Worm (Caenorhabditis elegans): ENCODE results near the gene thn-6.
"Not testable (repeated sequence)": the region's sequence is repeated elsewhere in the genome, so short reads cannot be mapped to it uniquely, and the experiment has no call there.

thn-6 gene

ce11 chrIV:5224238-5224637 lies 4.5 kb upstream of the thn-6 start, which contains the start of gene Y59E9AL.8:
Gene Y59E9AL.8 (minus strand): TSS chrIV:5224338.
- TF ChIP-seq hlh-1 (tag; optimal IDR thresholded peaks at IDR 0.05), result no peak
- no peak for TF ChIP-seq ceh-83 (GFP tag; optimal IDR thresholded peaks at IDR 0.05)
- TF ChIP-seq lsy-2 (tag; optimal IDR thresholded peaks at IDR 0.05), result no peak
- TF ChIP-seq blmp-1 (tag; optimal IDR thresholded peaks at IDR 0.05), result no peak
- no peak for TF ChIP-seq lin-32 (GFP tag; optimal IDR thresholded peaks at IDR 0.05)
- no peak for TF ChIP-seq sptf-1 (tag; optimal IDR thresholded peaks at IDR 0.05)
- TF ChIP-seq sem-2 (GFP tag; optimal IDR thresholded peaks at IDR 0.05), result no peak
- TF ChIP-seq elt-3 (tag; optimal IDR thresholded peaks at IDR 0.05), result no peak
- TF ChIP-seq flh-1 (GFP tag; optimal IDR thresholded peaks at IDR 0.05), result no peak
- no peak for TF ChIP-seq zip-8 (tag; optimal IDR thresholded peaks at IDR 0.05)
- TF ChIP-seq M03D4.4 (tag; optimal IDR thresholded peaks at IDR 0.05), result no peak
- TF ChIP-seq ces-1 (GFP tag; optimal IDR thresholded peaks at IDR 0.05), result no peak
- TF ChIP-seq mls-2 (tag; optimal IDR thresholded peaks at IDR 0.05), result no peak
- TF ChIP-seq nhr-28 (tag; optimal IDR thresholded peaks at IDR 0.05), result no peak
- no peak for TF ChIP-seq unc-39 (tag; optimal IDR thresholded peaks at IDR 0.05)

- not testable (repeated sequence) for TF ChIP-seq nhr-237, nhr-12, mls-2 (tag; optimal IDR thresholded peaks at IDR 0.05)
Measured at ce11 chrIV:5225277-5225822, 3.4 kb upstream of the thn-6 start, which contains the start of gene cylc-1. Gene cylc-1 (minus strand): TSS chrIV:5225772.

ce11 chrIV:5226552-5226951 lies 2.2 kb upstream of the thn-6 start, which contains the start of gene nsph-4.1:
Gene nsph-4.1 (plus strand): TSS chrIV:5226852.
- TF ChIP-seq zip-8, unc-39, mab-5 (tag; optimal IDR thresholded peaks at IDR 0.05): not testable (repeated sequence)

- no peak for TF ChIP-seq cnd-1 (tag; optimal IDR thresholded peaks at IDR 0.05)
- no peak for TF ChIP-seq elt-3 (tag; optimal IDR thresholded peaks at IDR 0.05)
- TF ChIP-seq lsy-2 (tag; optimal IDR thresholded peaks at IDR 0.05), result no peak
- TF ChIP-seq nhr-28 (tag; optimal IDR thresholded peaks at IDR 0.05), result no peak
- no peak for TF ChIP-seq lin-32 (GFP tag; optimal IDR thresholded peaks at IDR 0.05)
- TF ChIP-seq flh-1 (GFP tag; optimal IDR thresholded peaks at IDR 0.05), result no peak
- no peak for TF ChIP-seq nhr-76 (tag; optimal IDR thresholded peaks at IDR 0.05)
- no peak for TF ChIP-seq ztf-11 (tag; optimal IDR thresholded peaks at IDR 0.05)
- TF ChIP-seq elt-1 (tag; optimal IDR thresholded peaks at IDR 0.05; ENCODE audit: borderline replicate concordance, insufficient read depth), result no peak
- no peak for TF ChIP-seq snpc-4 (tag; optimal IDR thresholded peaks at IDR 0.05)
- TF ChIP-seq unc-120 (tag; optimal IDR thresholded peaks at IDR 0.05; ENCODE audit: poor library complexity, severe bottlenecking), result no peak
- no peak for TF ChIP-seq mep-1 (tag; optimal IDR thresholded peaks at IDR 0.05)
- TF ChIP-seq mab-5 (tag; optimal IDR thresholded peaks at IDR 0.05), result no peak
- TF ChIP-seq drap-1 (GFP tag; optimal IDR thresholded peaks at IDR 0.05), result no peak
- no peak for TF ChIP-seq ceh-39 (tag; optimal IDR thresholded peaks at IDR 0.05)
Measured at ce11 chrIV:5230530-5230929, 1.8 kb downstream of the thn-6 start, which contains the start of gene thn-5. Gene thn-5 (plus strand): TSS chrIV:5230830.

- TF ChIP-seq nhr-28 (tag; optimal IDR thresholded peaks at IDR 0.05); unc-62 (GFP tag; optimal IDR thresholded peaks at IDR 0.05); snpc-4 (tag; optimal IDR thresholded peaks at IDR 0.05): not testable (repeated sequence)
Measured at ce11 chrIV:5254678-5255077, 26.0 kb downstream of the thn-6 start, which contains the start of gene F36H12.10. Gene F36H12.10 (minus strand): TSS chrIV:5254778.

ce11 chrIV:5256731-5257130 lies 28.0 kb downstream of the thn-6 start, which contains the start of gene F36H12.9:
Gene F36H12.9 (plus strand): TSS chrIV:5257031.
- not testable (repeated sequence) for TF ChIP-seq tbx-8 (GFP tag; optimal IDR thresholded peaks at IDR 0.05); elt-3 (tag; optimal IDR thresholded peaks at IDR 0.05); flh-1 (GFP tag; optimal IDR thresholded peaks at IDR 0.05)

Data from whole organism, mixed stage, embryonic.